Worm (Caenorhabditis elegans) whole organism, young adult: Measurements from ENCODE around the gene srsx-28.

ENCODE experiments used
- C17E4.6 ChIP-seq: fragments of 200-800 bp; sonication (Bioruptor generic); IDR thresholded peaks from 2 replicates; pipeline ENCODE4 v1.3.6; 2022; ENCODE audit warnings: missing genetic modification reagents, missing genetic modification characterization, missing compliant biosample characterization
- F10E7.11 ChIP-seq: sonication (generic microtip); optimal IDR thresholded peaks from 2 replicates; lab custom pipeline; 2017; ENCODE audit warnings: mild to moderate bottlenecking, missing genetic modification characterization, moderate library complexity, missing compliant biosample characterization
- F22D6.2 ChIP-seq: sonication (generic microtip); optimal IDR thresholded peaks from 2 replicates; lab custom pipeline; 2016; ENCODE audit warnings: mild to moderate bottlenecking, missing genetic modification characterization, missing compliant biosample characterization
- T07F8.4 ChIP-seq: sonication (generic microtip); optimal IDR thresholded peaks from 2 replicates; lab custom pipeline; 2016; ENCODE audit warnings: mild to moderate bottlenecking, missing genetic modification characterization, moderate library complexity, missing compliant biosample characterization
- Y79H2A.3 ChIP-seq: fragments of 200-800 bp; sonication (Bioruptor generic); conservative IDR thresholded peaks from 2 replicates; pipeline ENCODE4 v1.3.6; 2022; ENCODE audit warnings: missing genetic modification reagents, missing genetic modification characterization, missing compliant biosample characterization
- ZK185.1 ChIP-seq: sonication (generic microtip); optimal IDR thresholded peaks from 2 replicates; lab custom pipeline; 2016; ENCODE audit warnings: mild to moderate bottlenecking, missing genetic modification characterization, missing compliant biosample characterization; ENCODE audit not compliant: poor library complexity, severe bottlenecking
- akir-1 ChIP-seq: fragments of 200-800 bp; sonication (Bioruptor generic); optimal IDR thresholded peaks from 2 replicates; lab custom pipeline; 2018; ENCODE audit warnings: mild to moderate bottlenecking, missing genetic modification characterization, moderate library complexity, missing compliant biosample characterization
- aptf-2 ChIP-seq: fragments of 200-800 bp; sonication (Bioruptor generic); conservative IDR thresholded peaks from 2 replicates; pipeline ENCODE4 v1.3.6; 2022; ENCODE audit warnings: missing genetic modification reagents, missing genetic modification characterization, missing compliant biosample characterization
- atf-7 ChIP-seq: sonication (generic microtip); optimal IDR thresholded peaks from 2 replicates; lab custom pipeline; 2017; ENCODE audit warnings: mild to moderate bottlenecking, missing genetic modification characterization, missing compliant biosample characterization
- athp-1 ChIP-seq: sonication (generic microtip); optimal IDR thresholded peaks from 2 replicates; lab custom pipeline; 2017; ENCODE audit warnings: mild to moderate bottlenecking, missing genetic modification characterization, missing compliant biosample characterization
- bed-1 ChIP-seq: fragments of 200-800 bp; sonication (Bioruptor generic); IDR thresholded peaks from 2 replicates; pipeline ENCODE4 v1.3.6; 2022; ENCODE audit warnings: missing genetic modification reagents, missing genetic modification characterization, missing compliant biosample characterization
- cebp-1 ChIP-seq, 2 experiments: fragments of 200-800 bp in 1 of 2; sonication (Bioruptor generic) in 1 of 2; sonication (generic microtip) in 1 of 2; IDR thresholded peaks in 1 of 2; optimal IDR thresholded peaks in 1 of 2; 2 replicates each; pipeline versions ENCODE4 v1.3.6 to Lab custom; 2017 to 2022; ENCODE audit warnings: missing compliant biosample characterization in 2 of 2, missing genetic modification characterization in 2 of 2, mild to moderate bottlenecking in 1 of 2, missing genetic modification reagents in 1 of 2, moderate library complexity in 1 of 2
- dpff-1 ChIP-seq: sonication (generic microtip); optimal IDR thresholded peaks from 2 replicates; lab custom pipeline; 2017; ENCODE audit warnings: mild to moderate bottlenecking, missing genetic modification characterization, missing compliant biosample characterization
- egrh-3 ChIP-seq: fragments of 200-800 bp; sonication (Bioruptor generic); IDR thresholded peaks from 2 replicates; pipeline ENCODE4 v1.3.6; 2022; ENCODE audit warnings: missing genetic modification reagents, missing genetic modification characterization, missing compliant biosample characterization
- ets-4 ChIP-seq: fragments of 200-800 bp; sonication (Bioruptor generic); optimal IDR thresholded peaks from 2 replicates; lab custom pipeline; 2018; ENCODE audit warnings: mild to moderate bottlenecking, missing genetic modification characterization, missing compliant biosample characterization
- hrde-1 ChIP-seq: sonication (generic microtip); optimal IDR thresholded peaks from 2 replicates; lab custom pipeline; 2016; ENCODE audit warnings: missing genetic modification characterization, mild to moderate bottlenecking, missing compliant biosample characterization, moderate library complexity, missing genotype, missing genetic modification reagents, borderline replicate concordance
- lag-1 ChIP-seq: fragments of 200-800 bp; sonication (Bioruptor generic); IDR thresholded peaks from 2 replicates; pipeline ENCODE4 v1.3.6; 2022; ENCODE audit warnings: missing genetic modification reagents, missing genetic modification characterization, missing compliant biosample characterization
- let-607 ChIP-seq, 2 experiments: fragments of 200-800 bp in 1 of 2; sonication (Bioruptor generic) in 1 of 2; sonication (generic microtip) in 1 of 2; optimal IDR thresholded peaks; 2 replicates each; lab custom pipeline; 2016 to 2018; ENCODE audit warnings: mild to moderate bottlenecking in 2 of 2, missing compliant biosample characterization in 2 of 2, missing genetic modification characterization in 2 of 2, moderate library complexity in 2 of 2, missing genotype in 1 of 2
- lin-35 ChIP-seq, 3 experiments: fragments of 150-350 bp in 2 of 3; sonication (generic microtip) in 1 of 3; optimal IDR thresholded peaks; 2 replicates each; lab custom pipeline; 2014 to 2018; ENCODE audit warnings: missing biosample characterization in 3 of 3, missing genetic modification characterization in 3 of 3, missing genetic modification reagents in 3 of 3
- lin-40 ChIP-seq: sonication (generic microtip); optimal IDR thresholded peaks from 2 replicates; lab custom pipeline; 2016; ENCODE audit warnings: missing genetic modification characterization, mild to moderate bottlenecking, missing compliant biosample characterization, missing genotype, missing genetic modification reagents
- lin-54 ChIP-seq: fragments of 200-800 bp; sonication (Bioruptor generic); optimal IDR thresholded peaks from 2 replicates; lab custom pipeline; 2018; ENCODE audit warnings: mild to moderate bottlenecking, missing genetic modification characterization, missing compliant biosample characterization
- lsl-1 ChIP-seq: fragments of 200-800 bp; sonication (Bioruptor generic); optimal IDR thresholded peaks from 2 replicates; lab custom pipeline; 2018; ENCODE audit warnings: mild to moderate bottlenecking, missing genetic modification characterization, moderate library complexity, missing compliant biosample characterization
- lsy-27 ChIP-seq: sonication (generic microtip); optimal IDR thresholded peaks from 2 replicates; lab custom pipeline; 2017; ENCODE audit warnings: missing genetic modification characterization, mild to moderate bottlenecking, missing compliant biosample characterization, antibody characterized with exemption, missing genotype, borderline replicate concordance; ENCODE audit not compliant: insufficient read depth
- madf-10 ChIP-seq: sonication (generic microtip); optimal IDR thresholded peaks from 2 replicates; lab custom pipeline; 2016; ENCODE audit warnings: mild to moderate bottlenecking, missing genetic modification characterization, missing compliant biosample characterization
- madf-3 ChIP-seq: fragments of 200-800 bp; sonication (Bioruptor generic); IDR thresholded peaks from 2 replicates; pipeline ENCODE4 v1.3.6; 2022; ENCODE audit warnings: missing genetic modification reagents, missing genetic modification characterization, missing compliant biosample characterization
- mcd-1 ChIP-seq: fragments of 200-800 bp; sonication (Bioruptor generic); IDR thresholded peaks from 2 replicates; pipeline ENCODE4 v1.3.6; 2022; ENCODE audit warnings: missing genetic modification reagents, missing genetic modification characterization, missing compliant biosample characterization
- mxl-1 ChIP-seq: sonication (generic microtip); optimal IDR thresholded peaks from 2 replicates; lab custom pipeline; 2016; ENCODE audit warnings: missing genetic modification characterization, missing compliant biosample characterization
- nfyb-1 ChIP-seq: fragments of 200-800 bp; sonication (Bioruptor generic); IDR thresholded peaks from 2 replicates; pipeline ENCODE4 v1.3.6; 2022; ENCODE audit warnings: missing genetic modification reagents, missing genetic modification characterization, missing compliant biosample characterization
- nhr-80 ChIP-seq: sonication (generic microtip); optimal IDR thresholded peaks from 2 replicates; lab custom pipeline; 2016; ENCODE audit warnings: missing genetic modification characterization, missing compliant biosample characterization
- nhr-90 ChIP-seq: sonication (generic microtip); optimal IDR thresholded peaks from 2 replicates; lab custom pipeline; 2016; ENCODE audit warnings: missing genotype, mild to moderate bottlenecking, missing genetic modification characterization, missing compliant biosample characterization
- repo-1 ChIP-seq: sonication (generic microtip); optimal IDR thresholded peaks from 2 replicates; lab custom pipeline; 2017; ENCODE audit warnings: mild to moderate bottlenecking, missing genetic modification characterization, missing compliant biosample characterization
- snpc-3.4 ChIP-seq: sonication (generic microtip); optimal IDR thresholded peaks from 2 replicates; lab custom pipeline; 2017; ENCODE audit warnings: missing genetic modification characterization, mild to moderate bottlenecking, missing compliant biosample characterization, antibody characterized with exemption, moderate library complexity, missing genotype, missing genetic modification reagents
- tbx-9 ChIP-seq: sonication (generic microtip); optimal IDR thresholded peaks from 2 replicates; lab custom pipeline; 2016; ENCODE audit warnings: borderline replicate concordance, missing genetic modification characterization, inconsistent platforms, missing compliant biosample characterization
- unc-62 ChIP-seq: fragments of 150-350 bp; optimal IDR thresholded peaks from 2 replicates; lab custom pipeline; 2014; ENCODE audit warnings: missing biosample characterization, missing genetic modification reagents, missing genetic modification characterization
- xnd-1 ChIP-seq: sonication (generic microtip); optimal IDR thresholded peaks from 2 replicates; lab custom pipeline; 2016; ENCODE audit warnings: missing genotype, missing genetic modification reagents, missing genetic modification characterization, missing compliant biosample characterization
- zfh-2 ChIP-seq: fragments of 200-800 bp; sonication (Bioruptor generic); conservative IDR thresholded peaks from 2 replicates; pipeline ENCODE4 v1.3.6; 2022; ENCODE audit warnings: missing genetic modification reagents, missing genetic modification characterization, missing compliant biosample characterization
- ztf-22 ChIP-seq: fragments of 200-800 bp; sonication (Bioruptor generic); optimal IDR thresholded peaks from 2 replicates; lab custom pipeline; 2018; ENCODE audit warnings: mild to moderate bottlenecking, missing genetic modification characterization, moderate library complexity, missing compliant biosample characterization
- ztf-3 ChIP-seq: fragments of 200-800 bp; sonication (Bioruptor generic); optimal IDR thresholded peaks from 2 replicates; lab custom pipeline; 2018; ENCODE audit warnings: mild to moderate bottlenecking, missing genetic modification characterization, missing compliant biosample characterization

srsx-28 gene

DNA sequence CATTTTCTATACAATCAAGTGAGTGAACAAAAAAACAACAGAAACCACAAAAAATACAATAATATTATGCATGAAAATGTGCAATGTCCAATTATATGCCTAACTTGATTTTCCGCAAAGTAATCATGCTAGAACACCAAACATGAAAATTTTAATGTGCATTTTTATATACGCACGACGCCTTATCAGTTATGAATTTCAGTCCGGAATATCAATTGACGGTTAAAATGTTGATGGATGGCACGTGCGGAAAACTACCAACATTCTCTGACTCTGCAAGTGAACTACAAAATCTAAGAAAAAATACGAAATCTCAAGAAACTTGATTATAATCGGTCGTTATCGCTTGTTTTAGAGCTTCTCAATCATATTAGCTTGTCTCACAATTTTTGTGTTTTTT lies 7.6 kb downstream of the srsx-28 start:
- TF ChIP-seq F10E7.11 (tag; lab: Kevin White, UChicago) (no peak), nhr-80 (tag; lab: Kevin White, UChicago) (peak; percentile 56)
- TF ChIP-seq, all 124 proteins: peak for 1

- TF ChIP-seq lsy-27 (tag; lab: Kevin White, UChicago) (no peak), nhr-90 (peak; percentile 26), bed-1 (no peak), snpc-3.4 (tag; lab: Kevin White, UChicago) (no peak), ZK185.1 (tag; lab: Kevin White, UChicago) (no peak), F22D6.2 (tag; lab: Kevin White, UChicago) (no peak), lin-54 (GFP tag; lab: Kevin White, UChicago) (no peak), xnd-1 (tag; lab: Kevin White, UChicago) (no peak), nhr-80 (tag; lab: Kevin White, UChicago) (peak; percentile 92), athp-1 (tag; lab: Kevin White, UChicago) (no peak), nfyb-1 (GFP tag; lab: Robert Waterston, UW) (0 out of 2 replicates have a peak, but pooled peaks have one; percentile 25), atf-7 (tag; lab: Kevin White, UChicago) (peak; percentile 54), let-607 (tag; optimal IDR thresholded peaks at IDR 0.05; lab: Kevin White, UChicago) (peak; percentile 71 to 80), unc-62 (GFP tag; lab: Kevin White, UChicago) (peak; percentile 5), ets-4 (GFP tag; lab: Kevin White, UChicago) (peak; percentile 47), T07F8.4 (tag; lab: Kevin White, UChicago) (no peak), lsl-1 (GFP tag; lab: Kevin White, UChicago) (no peak)
Observed at ce11 chrV:10160954-10161353, 8.6 kb downstream of the srsx-28 start, which contains the start of gene C51E3.10. TSS of gene C51E3.10 (minus strand) at chrV:10161134.

DNA sequence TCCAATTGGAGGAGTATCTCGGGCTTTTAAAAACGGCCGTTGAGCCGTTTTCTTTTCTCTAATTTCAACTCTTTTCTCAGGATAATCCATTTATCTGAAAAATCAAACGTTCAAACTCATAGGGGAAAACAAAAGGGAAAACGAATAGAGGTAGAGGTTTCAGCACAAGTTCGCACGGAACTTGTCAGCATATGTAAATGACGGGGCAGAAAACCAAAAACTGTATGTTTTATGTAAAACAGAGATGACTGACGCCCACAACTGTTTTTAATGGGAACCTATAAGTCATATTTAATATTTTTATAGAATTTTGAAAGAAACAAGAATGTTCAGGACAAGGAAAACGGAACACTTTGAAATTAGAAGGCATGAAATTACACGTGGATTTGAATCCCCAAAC lies 14.0 kb downstream of the srsx-28 start, which contains the start of gene C51E3.6:
Gene C51E3.6, minus strand, starts transcription at position 101 of the 400 bp plus-strand sequence.
- no peak for TF ChIP-seq zfh-2
- TF ChIP-seq mcd-1 (GFP tag; lab: Robert Waterston, UW) = no peak
- TF ChIP-seq lag-1 (GFP tag; lab: Robert Waterston, UW) = no peak
- no peak for TF ChIP-seq madf-3 (GFP tag; lab: Robert Waterston, UW)
- TF ChIP-seq egrh-3 (GFP tag; lab: Robert Waterston, UW) = no peak
- TF ChIP-seq lsl-1 (GFP tag; lab: Kevin White, UChicago) = no peak
- no peak for TF ChIP-seq C17E4.6 (GFP tag; lab: Robert Waterston, UW)
- TF ChIP-seq mxl-1 (tag; lab: Kevin White, UChicago) = no peak
- TF ChIP-seq, all 124 proteins: peak for 0

DNA sequence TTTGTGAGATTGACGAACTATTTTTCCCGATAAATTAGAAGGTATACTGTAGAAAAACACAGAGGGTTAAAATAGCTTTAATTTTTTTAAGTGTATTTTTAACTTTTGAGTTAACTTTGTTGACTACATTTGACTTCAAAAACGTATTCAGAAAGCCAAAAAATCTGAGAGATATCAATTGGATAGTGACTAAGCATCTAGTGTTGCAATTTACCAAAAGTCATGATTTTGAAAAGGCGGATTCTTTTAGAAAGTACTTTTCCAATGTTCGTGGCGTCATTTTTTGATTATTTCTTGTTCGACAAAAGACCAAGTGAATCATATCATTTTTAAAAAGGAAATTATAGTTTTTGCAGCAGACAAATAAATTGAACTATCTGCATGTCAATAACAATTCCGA lies 16.5 kb downstream of the srsx-28 start:
- peak; percentile 5 for TF ChIP-seq lin-40 (tag; lab: Kevin White, UChicago)
- TF ChIP-seq madf-3 (GFP tag; lab: Robert Waterston, UW) = no peak
- no peak for TF ChIP-seq unc-62 (GFP tag; lab: Kevin White, UChicago)
- TF ChIP-seq akir-1 (GFP tag; lab: Kevin White, UChicago) = no peak
- no peak for TF ChIP-seq ztf-22
- TF ChIP-seq cebp-1 (GFP tag; IDR thresholded peaks at IDR 0.05; lab: Robert Waterston, UW) = no peak
- peak; percentile 1 for TF ChIP-seq cebp-1 (tag; optimal IDR thresholded peaks at IDR 0.05; lab: Kevin White, UChicago)
- TF ChIP-seq madf-10 (tag; lab: Kevin White, UChicago) = no peak
- no peak for TF ChIP-seq lin-54 (GFP tag; lab: Kevin White, UChicago)
- TF ChIP-seq hrde-1 = no peak
- TF ChIP-seq Y79H2A.3 (GFP tag; lab: Robert Waterston, UW) = no peak
- TF ChIP-seq T07F8.4 (tag; lab: Kevin White, UChicago) = no peak
- TF ChIP-seq dpff-1 (tag; lab: Kevin White, UChicago) = no peak
- TF ChIP-seq tbx-9 (tag; lab: Kevin White, UChicago) = no peak
- no peak for TF ChIP-seq repo-1 (tag; lab: Kevin White, UChicago)
- no peak for TF ChIP-seq ztf-3 (GFP tag; lab: Kevin White, UChicago)
- TF ChIP-seq aptf-2 (GFP tag; lab: Robert Waterston, UW) = no peak
- TF ChIP-seq snpc-3.4 (tag; lab: Kevin White, UChicago) = no peak
- peak in 1 of 3 experiments; percentile 18 for TF ChIP-seq lin-35 (GFP tag; optimal IDR thresholded peaks at IDR 0.05; lab: Kevin White, UChicago)
- no peak for TF ChIP-seq zfh-2
